Fruit fly (Drosophila melanogaster) whole organism, embryonic: ENCODE results near the gene CG43886.
A peak's percentile ranks its signal among the peaks of the same experiment; 100 is the strongest.

Experiments
- Antp ChIP-seq: fragments of 200-800 bp; sonication (Bioruptor generic); optimal IDR thresholded peaks from 3 replicates; lab custom pipeline; 2016; ENCODE audit warnings: missing biosample characterization, missing genetic modification characterization
- CG10321 ChIP-seq: fragments of 200-800 bp; sonication (Bioruptor generic); IDR thresholded peaks from 2 replicates; pipeline ENCODE4 v1.3.6; 2022; ENCODE audit warnings: missing biosample characterization, missing genetic modification characterization
- CG12659 ChIP-seq: fragments of 200-800 bp; sonication (Bioruptor generic); optimal IDR thresholded peaks from 3 replicates; lab custom pipeline; 2017; ENCODE audit warnings: mild to moderate bottlenecking, missing biosample characterization, missing genetic modification reagents, missing genetic modification characterization
- CG14014 ChIP-seq: fragments of 200-800 bp; sonication (Bioruptor generic); IDR thresholded peaks from 2 replicates; pipeline ENCODE4 v1.3.6; 2022; ENCODE audit warnings: missing biosample characterization, missing genetic modification characterization
- CG14710 ChIP-seq: fragments of 200-800 bp; sonication (Bioruptor generic); optimal IDR thresholded peaks from 3 replicates; lab custom pipeline; 2019; ENCODE audit warnings: missing biosample characterization, mild to moderate bottlenecking, missing genetic modification characterization, moderate library complexity
- CG14965 ChIP-seq: fragments of 200-800 bp; sonication (Bioruptor generic); optimal IDR thresholded peaks from 2 replicates; lab custom pipeline; 2016; ENCODE audit warnings: missing biosample characterization, missing genetic modification characterization, borderline replicate concordance
- CG1603 ChIP-seq: fragments of 200-800 bp; sonication (Bioruptor generic); optimal IDR thresholded peaks from 2 replicates; lab custom pipeline; 2019; ENCODE audit warnings: missing biosample characterization, mild to moderate bottlenecking, missing genetic modification characterization, moderate library complexity
- CG4617 ChIP-seq: fragments of 200-800 bp; sonication (Bioruptor generic); optimal IDR thresholded peaks from 3 replicates; lab custom pipeline; 2016; ENCODE audit warnings: missing biosample characterization, missing genetic modification characterization, borderline replicate concordance
- CG4707 ChIP-seq: fragments of 200-800 bp; sonication (Bioruptor generic); optimal IDR thresholded peaks from 2 replicates; lab custom pipeline; 2018; ENCODE audit warnings: missing biosample characterization, mild to moderate bottlenecking, missing genetic modification characterization, moderate library complexity
- CG5245 ChIP-seq: fragments of 200-800 bp; sonication (Bioruptor generic); optimal IDR thresholded peaks from 3 replicates; lab custom pipeline; 2016; ENCODE audit warnings: missing biosample characterization, missing genetic modification characterization
- CG7786 ChIP-seq: fragments of 200-800 bp; sonication (Bioruptor generic); optimal IDR thresholded peaks from 2 replicates; lab custom pipeline; 2016; ENCODE audit warnings: missing biosample characterization, missing genetic modification characterization
- CG8924 ChIP-seq: fragments of 200-800 bp; optimal IDR thresholded peaks from 3 replicates; lab custom pipeline; 2019; ENCODE audit warnings: missing biosample characterization, mild to moderate bottlenecking, missing genetic modification characterization, moderate library complexity
- CG9817 ChIP-seq: fragments of 200-800 bp; sonication (Bioruptor generic); optimal IDR thresholded peaks from 2 replicates; lab custom pipeline; 2018; ENCODE audit warnings: missing biosample characterization, mild to moderate bottlenecking, missing genetic modification characterization, moderate library complexity
- Dbx ChIP-seq: fragments of 200-800 bp; sonication (Bioruptor generic); IDR thresholded peaks from 3 replicates; pipeline ENCODE4 v1.3.6; 2022; ENCODE audit warnings: missing biosample characterization, missing genetic modification characterization
- Doc3 ChIP-seq: fragments of 200-800 bp; sonication (Bioruptor generic); IDR thresholded peaks from 3 replicates; pipeline ENCODE4 v1.3.6; 2022; ENCODE audit warnings: missing biosample characterization, missing genetic modification characterization; ENCODE audit not compliant: partially characterized antibody
- Gsc ChIP-seq: fragments of 200-800 bp; sonication (Bioruptor generic); IDR thresholded peaks from 2 replicates; pipeline ENCODE4 v1.3.6; 2022; ENCODE audit warnings: missing biosample characterization, missing genetic modification characterization
- Gug ChIP-seq: fragments of 200-800 bp; sonication (Bioruptor generic); IDR thresholded peaks from 4 replicates; pipeline ENCODE4 v1.3.6; 2022; ENCODE audit warnings: missing biosample characterization, missing genetic modification characterization
- HLH54F ChIP-seq: fragments of 200-800 bp; sonication (Bioruptor generic); optimal IDR thresholded peaks from 3 replicates; lab custom pipeline; 2016; ENCODE audit warnings: missing biosample characterization, missing genetic modification characterization
- HmgZ ChIP-seq: fragments of 200-800 bp; sonication (Bioruptor generic); optimal IDR thresholded peaks from 2 replicates; lab custom pipeline; 2018; ENCODE audit warnings: missing biosample characterization, mild to moderate bottlenecking, missing genetic modification characterization
- Hmx ChIP-seq: fragments of 200-800 bp; sonication (Bioruptor generic); optimal IDR thresholded peaks from 2 replicates; lab custom pipeline; 2016; ENCODE audit warnings: missing biosample characterization, missing genetic modification characterization
- MBD-R2 ChIP-seq: fragments of 200-800 bp; sonication (Bioruptor generic); IDR thresholded peaks from 2 replicates; pipeline ENCODE4 v1.3.6; 2022; ENCODE audit warnings: missing biosample characterization, missing genetic modification characterization
- Med ChIP-seq: fragments of 200-800 bp; sonication (Bioruptor generic); peaks from one replicate; lab custom pipeline; 2016; ENCODE audit warnings: missing biosample characterization, missing genetic modification characterization, mild to moderate bottlenecking, inconsistent platforms, moderate library complexity
- Nf-YC ChIP-seq: fragments of 200-800 bp; optimal IDR thresholded peaks from 3 replicates; lab custom pipeline; 2019; ENCODE audit warnings: missing biosample characterization, mild to moderate bottlenecking, missing genetic modification characterization, moderate library complexity
- NfI ChIP-seq: fragments of 200-800 bp; sonication (Bioruptor generic); optimal IDR thresholded peaks from 3 replicates; lab custom pipeline; 2018; ENCODE audit warnings: missing biosample characterization, mild to moderate bottlenecking, missing genetic modification characterization, moderate library complexity
- Scr ChIP-seq: fragments of 200-800 bp; sonication (Bioruptor generic); IDR thresholded peaks from 2 replicates; pipeline ENCODE4 v1.3.6; 2022; ENCODE audit warnings: missing biosample characterization, missing genetic modification characterization; ENCODE audit not compliant: partially characterized antibody
- Side ChIP-seq: fragments of 200-800 bp; sonication (Bioruptor generic); optimal IDR thresholded peaks from 2 replicates; lab custom pipeline; 2016; ENCODE audit warnings: missing biosample characterization, missing genetic modification characterization
- YL-1 ChIP-seq: fragments of 200-800 bp; sonication (Bioruptor generic); optimal IDR thresholded peaks from 3 replicates; lab custom pipeline; 2017; ENCODE audit warnings: missing biosample characterization, mild to moderate bottlenecking, missing genetic modification characterization
- al ChIP-seq: fragments of 200-800 bp; sonication (Bioruptor generic); IDR thresholded peaks from 2 replicates; pipeline ENCODE4 v1.3.6; 2022; ENCODE audit warnings: missing biosample characterization, missing genetic modification characterization
- bbx ChIP-seq: fragments of 200-800 bp; sonication (Bioruptor generic); IDR thresholded peaks from 2 replicates; pipeline ENCODE4 v1.3.6; 2022; ENCODE audit warnings: missing biosample characterization, missing genetic modification characterization; ENCODE audit not compliant: partially characterized antibody
- bowl ChIP-seq: fragments of 200-800 bp; sonication (Bioruptor generic); IDR thresholded peaks from 2 replicates; pipeline ENCODE4 v1.3.6; 2022; ENCODE audit warnings: missing biosample characterization, missing genetic modification characterization
- cas ChIP-seq: fragments of 200-800 bp; sonication (Bioruptor generic); IDR thresholded peaks from 2 replicates; pipeline ENCODE4 v1.3.6; 2022; ENCODE audit warnings: missing biosample characterization, missing genetic modification characterization
- dm ChIP-seq: fragments of 200-800 bp; sonication (Bioruptor generic); optimal IDR thresholded peaks from 3 replicates; lab custom pipeline; 2016; ENCODE audit warnings: missing biosample characterization, missing genetic modification characterization
- fd3F ChIP-seq: fragments of 200-800 bp; sonication (Bioruptor generic); optimal IDR thresholded peaks from 2 replicates; lab custom pipeline; 2018; ENCODE audit warnings: missing biosample characterization, mild to moderate bottlenecking, missing genetic modification characterization, moderate library complexity
- lilli ChIP-seq: fragments of 200-800 bp; sonication (Bioruptor generic); optimal IDR thresholded peaks from 3 replicates; lab custom pipeline; 2016; ENCODE audit warnings: missing biosample characterization, missing genetic modification characterization
- rib ChIP-seq: fragments of 200-800 bp; sonication (Bioruptor generic); IDR thresholded peaks from 2 replicates; pipeline ENCODE4 v1.3.6; 2022; ENCODE audit warnings: missing biosample characterization, missing genetic modification characterization
- sens ChIP-seq: fragments of 200-800 bp; sonication (Bioruptor generic); peaks from one replicate; lab custom pipeline; 2016; ENCODE audit warnings: missing biosample characterization, missing genetic modification characterization
- sisA ChIP-seq: fragments of 200-800 bp; sonication (Bioruptor generic); IDR thresholded peaks from 2 replicates; pipeline ENCODE4 v1.3.6; 2022; ENCODE audit warnings: missing biosample characterization, missing genetic modification characterization
- sob ChIP-seq: fragments of 200-800 bp; sonication (Bioruptor generic); IDR thresholded peaks from 2 replicates; pipeline ENCODE4 v1.3.6; 2022; ENCODE audit warnings: missing biosample characterization, missing genetic modification characterization
- wdn ChIP-seq: fragments of 200-800 bp; sonication (Bioruptor generic); IDR thresholded peaks from 2 replicates; pipeline ENCODE4 v1.3.6; 2022; ENCODE audit warnings: missing biosample characterization, missing genetic modification characterization

Gene CG43886

dm6 chr3L:8110171-8110570 lies 49.4 kb downstream of the CG43886 start, which contains the start of gene Nulp1 (continued):
- TF ChIP-seq Nf-YC (no peak), CG1603 (tag; lab: Kevin White, UChicago) (peak; percentile 58), CG10321 (no peak), MBD-R2 (GFP tag; lab: Robert Waterston, UW) (peak; percentile 93), Med (GFP tag; lab: Kevin White, UChicago) (peak; percentile 89), CG4617 (GFP tag; lab: Kevin White, UChicago) (peak; percentile 91), al (GFP tag; lab: Robert Waterston, UW) (no peak), CG12659 (GFP tag; lab: Kevin White, UChicago) (peak; percentile 50), bowl (GFP tag; lab: Robert Waterston, UW) (no peak), YL-1 (GFP tag; lab: Kevin White, UChicago) (peak; percentile 48), Doc3 (GFP tag; lab: Robert Waterston, UW) (no peak), CG5245 (no peak), Side (GFP tag; lab: Kevin White, UChicago) (peak; percentile 26), sens (GFP tag; lab: Kevin White, UChicago) (peak; percentile 74), sob (GFP tag; lab: Robert Waterston, UW) (peak; percentile 41), CG8924 (tag; lab: Kevin White, UChicago) (no peak), Antp (GFP tag; lab: Kevin White, UChicago) (peak; percentile 49), Scr (GFP tag; lab: Robert Waterston, UW) (peak; percentile 28), HmgZ (tag; lab: Kevin White, UChicago) (peak; percentile 49), sisA (GFP tag; lab: Robert Waterston, UW) (no peak), lilli (GFP tag; lab: Kevin White, UChicago) (peak; percentile 23), CG14965 (GFP tag; lab: Kevin White, UChicago) (no peak), fd3F (GFP tag; lab: Kevin White, UChicago) (no peak), CG9817 (tag; lab: Kevin White, UChicago) (peak; percentile 10), Gsc (no peak), Hmx (no peak), cas (GFP tag; lab: Robert Waterston, UW) (no peak), Gug (GFP tag; lab: Robert Waterston, UW) (no peak), Dbx (no peak), HLH54F (peak; percentile 55), bbx (GFP tag; lab: Robert Waterston, UW) (peak; percentile 55), CG14014 (GFP tag; lab: Robert Waterston, UW) (0 out of 2 replicates have a peak, but pooled peaks have one; percentile 21), wdn (GFP tag; lab: Robert Waterston, UW) (0 out of 2 replicates have a peak, but pooled peaks have one; percentile 16), CG14710 (tag; lab: Kevin White, UChicago) (peak; percentile 75), rib (peak; percentile 57; the same call in 1 of the 2 replicates), CG7786 (peak; percentile 13), CG4707 (GFP tag; lab: Kevin White, UChicago) (no peak), NfI (GFP tag; lab: Kevin White, UChicago) (no peak), dm (peak; percentile 78)
